Worm (Caenorhabditis elegans): Measurements from ENCODE around the gene gly-11.

The gly-11 gene

DNA sequence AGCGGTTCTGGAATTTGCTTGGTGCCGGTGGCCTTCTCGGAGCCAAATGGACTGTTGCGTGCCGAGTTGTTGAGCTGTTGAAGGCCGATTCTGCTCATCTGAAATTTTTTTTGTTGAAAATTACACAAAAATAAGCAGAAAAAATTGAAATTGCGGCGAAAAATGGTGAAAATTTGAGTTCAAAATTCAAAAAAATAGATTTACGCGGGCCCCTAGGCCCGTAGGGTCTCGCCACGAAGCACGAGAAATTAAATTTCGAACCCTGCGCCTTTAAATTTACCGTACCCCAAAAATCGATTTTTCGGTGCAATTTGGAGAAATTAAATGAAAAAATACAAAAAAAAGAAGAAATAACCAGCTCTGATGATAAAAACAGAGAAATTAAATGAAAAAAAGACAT lies 48.2 kb upstream of the gly-11 start, which contains the start of gene gmn-1 (continued):
- TF ChIP-seq B0019.2 (GFP tag; conservative IDR thresholded peaks at IDR 0.05) (0 out of 2 replicates have a peak, but pooled peaks have one; percentile 18), repo-1 (tag; optimal IDR thresholded peaks at IDR 0.05) (no peak), cebp-2 (GFP tag; IDR thresholded peaks at IDR 0.05) (no peak), lsy-27 (tag; optimal IDR thresholded peaks at IDR 0.05; ENCODE audit: borderline replicate concordance, insufficient read depth) (no peak), unc-62 (GFP tag; optimal IDR thresholded peaks at IDR 0.05) (no peak), egrh-3 (GFP tag; IDR thresholded peaks at IDR 0.05) (no peak), fkh-3 (tag; optimal IDR thresholded peaks at IDR 0.05) (no peak), ztf-22 (GFP tag; optimal IDR thresholded peaks at IDR 0.05) (no peak), ceh-40 (GFP tag; IDR thresholded peaks at IDR 0.05) (no peak), lsl-1 (GFP tag; optimal IDR thresholded peaks at IDR 0.05) (peak; percentile 92), C06A6.2 (GFP tag; conservative IDR thresholded peaks at IDR 0.05) (no peak), D2030.7 (GFP tag; IDR thresholded peaks at IDR 0.05) (peak; percentile 88), ceh-27 (GFP tag; optimal IDR thresholded peaks at IDR 0.05) (no peak), B0035.1 (tag; optimal IDR thresholded peaks at IDR 0.05) (no peak), ztf-28 (GFP tag; IDR thresholded peaks at IDR 0.05) (peak; percentile 83), K12H6.12 (tag; optimal IDR thresholded peaks at IDR 0.05) (no peak), Y79H2A.3 (GFP tag; conservative IDR thresholded peaks at IDR 0.05) (0 out of 2 replicates have a peak, but pooled peaks have one; percentile 23), unc-130 (GFP tag; optimal IDR thresholded peaks at IDR 0.05) (no peak), B0261.1 (tag; optimal IDR thresholded peaks at IDR 0.05) (no peak), mel-28 (tag; optimal IDR thresholded peaks at IDR 0.05; ENCODE audit: borderline replicate concordance) (no peak), aptf-3 (GFP tag; IDR thresholded peaks at IDR 0.05) (no peak), egl-44 (GFP tag; IDR thresholded peaks at IDR 0.05) (no peak), F55B11.4 (tag; optimal IDR thresholded peaks at IDR 0.05; ENCODE audit: borderline replicate concordance, insufficient read depth) (no peak), nfyb-1 (GFP tag; IDR thresholded peaks at IDR 0.05) (no peak), rcor-1 (GFP tag; IDR thresholded peaks at IDR 0.05) (peak; percentile 67), lin-26 (GFP tag; IDR thresholded peaks at IDR 0.05) (no peak), sdz-38 (tag; optimal IDR thresholded peaks at IDR 0.05) (no peak), ztf-25 (GFP tag; IDR thresholded peaks at IDR 0.05) (no peak), snpc-1.1 (tag; optimal IDR thresholded peaks at IDR 0.05; ENCODE audit: insufficient read depth) (peak; percentile 63), F52B5.7 (tag; optimal IDR thresholded peaks at IDR 0.05) (no peak), tbp1 (GFP tag; optimal IDR thresholded peaks at IDR 0.05) (peak; percentile 42), ZK185.1 (tag; optimal IDR thresholded peaks at IDR 0.05; ENCODE audit: poor library complexity, severe bottlenecking) (no peak), ztf-6 (GFP tag; IDR thresholded peaks at IDR 0.05) (no peak), nhr-120 (GFP tag; IDR thresholded peaks at IDR 0.05) (no peak), ccch-3 (GFP tag; optimal IDR thresholded peaks at IDR 0.05) (no peak), attf-3 (GFP tag; conservative IDR thresholded peaks at IDR 0.05) (no peak), rpc-1 (optimal IDR thresholded peaks at IDR 0.05) (no peak), rpc-1 (tag; optimal IDR thresholded peaks at IDR 0.05) (no peak), ceh-58 (GFP tag; IDR thresholded peaks at IDR 0.05) (no peak), F23B12.7 (tag; optimal IDR thresholded peaks at IDR 0.05; ENCODE audit: insufficient read depth) (no peak), F33H1.4 (GFP tag; IDR thresholded peaks at IDR 0.05) (peak; percentile 93), egl-18 (GFP tag; IDR thresholded peaks at IDR 0.05) (no peak), ama-1 (optimal IDR thresholded peaks at IDR 0.05) (no peak), ama-1 (GFP tag; optimal IDR thresholded peaks at IDR 0.05) (no peak), bed-2 (GFP tag; IDR thresholded peaks at IDR 0.05) (no peak), snpc-4 (GFP tag; optimal IDR thresholded peaks at IDR 0.05) (no peak), snpc-4 (tag; optimal IDR thresholded peaks at IDR 0.05) (peak in 1 of 4 experiments; percentile 23), attf-6 (GFP tag; IDR thresholded peaks at IDR 0.05) (no peak), hrde-1 (tag; optimal IDR thresholded peaks at IDR 0.05; ENCODE audit: borderline replicate concordance) (no peak), nfya-1 (tag; optimal IDR thresholded peaks at IDR 0.05; ENCODE audit: borderline replicate concordance, insufficient read depth) (no peak)
